Worm (Caenorhabditis elegans) whole organism, L4/young adult: ENCODE data around the gene tric-1B.2.

Experiments
- W03F9.2 ChIP-seq: fragments of 150-350 bp; optimal IDR thresholded peaks from 2 replicates; lab custom pipeline; 2014; ENCODE audit warnings: missing biosample characterization, missing genetic modification characterization
- dao-5 ChIP-seq: sonication (generic microtip); optimal IDR thresholded peaks from 2 replicates; lab custom pipeline; 2016; ENCODE audit warnings: missing genotype, missing genetic modification characterization, moderate library complexity, missing compliant biosample characterization

DNA sequence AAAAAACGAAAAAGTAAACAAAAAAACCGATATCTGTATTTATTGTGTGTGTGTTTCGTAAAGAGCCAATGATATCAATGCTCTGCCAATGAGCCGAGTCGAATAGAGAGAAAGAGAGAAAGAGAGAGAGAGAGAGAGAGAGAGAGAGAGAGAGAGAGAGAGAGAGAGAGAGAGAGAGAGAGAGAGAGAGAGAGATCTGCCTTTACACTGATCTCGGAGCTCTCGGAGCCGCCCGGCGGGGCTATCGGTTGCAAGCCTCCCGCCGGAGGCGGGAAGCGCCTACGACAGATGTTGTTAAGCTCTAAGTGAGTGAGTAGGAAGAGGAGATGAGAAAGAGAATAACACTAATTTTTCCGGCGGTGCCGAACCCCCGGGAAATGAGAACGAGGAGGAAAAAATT lies 10.3 kb downstream of the tric-1B.2 start:
- no peak for TF ChIP-seq W03F9.2 (tag; lab: Kevin White, UChicago)
- TF ChIP-seq dao-5 (tag; lab: Kevin White, UChicago): no peak
